Worm (Caenorhabditis elegans): ENCODE measurements around the gene zmp-5.

The zmp-5 gene

DNA sequence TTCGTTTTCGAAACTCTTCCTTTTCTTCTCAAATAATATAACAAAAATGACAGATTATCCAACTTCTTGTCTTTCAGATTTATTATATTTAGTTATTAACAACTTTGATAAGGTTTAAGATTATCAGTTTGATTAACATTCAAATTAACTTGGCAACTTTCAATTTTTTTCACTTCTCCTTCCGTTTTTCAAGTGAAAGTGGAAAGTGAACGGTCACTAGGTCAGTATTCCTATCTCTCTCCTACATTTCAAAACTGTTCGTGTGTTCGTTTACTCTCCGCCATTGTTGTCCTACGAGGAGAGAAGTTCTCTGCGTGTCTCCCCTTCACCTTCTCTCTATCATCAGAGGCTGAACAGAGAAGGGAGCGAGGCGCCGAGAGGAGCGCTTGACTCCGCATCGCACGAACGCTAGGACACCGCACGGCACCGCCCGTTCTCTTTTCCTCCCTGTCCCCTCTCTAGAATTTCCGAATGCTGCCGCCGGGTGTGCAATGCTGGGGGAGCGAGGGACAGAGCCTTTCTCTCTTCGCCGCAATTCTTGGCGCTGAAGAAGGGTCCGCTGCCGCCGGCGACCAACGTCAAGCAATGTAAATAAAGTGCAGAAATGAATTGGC, 9.6 kb downstream of the zmp-5 start:
- TF ChIP-seq ztf-4 (tag; optimal IDR thresholded peaks at IDR 0.05) (no peak), fos-1 (tag; optimal IDR thresholded peaks at IDR 0.05) (peak; percentile 37), egl-27 (tag; optimal IDR thresholded peaks at IDR 0.05) (peak; percentile 45), peb-1 (tag; optimal IDR thresholded peaks at IDR 0.05) (peak; percentile 22), sem-4 (tag; optimal IDR thresholded peaks at IDR 0.05) (peak; percentile 2), mdl-1 (tag; optimal IDR thresholded peaks at IDR 0.05) (peak; percentile 35 to 41), F13H6.1 (tag; optimal IDR thresholded peaks at IDR 0.05) (peak; percentile 65), unc-62 (GFP tag; optimal IDR thresholded peaks at IDR 0.05) (no peak), blmp-1 (tag; optimal IDR thresholded peaks at IDR 0.05; ENCODE audit: insufficient read depth) (peak; percentile 89), unc-55 (GFP tag; optimal IDR thresholded peaks at IDR 0.05) (peak; percentile 29), zag-1 (tag; optimal IDR thresholded peaks at IDR 0.05) (peak; percentile 41), ceh-16 (tag; optimal IDR thresholded peaks at IDR 0.05) (no peak), lsy-2 (tag; optimal IDR thresholded peaks at IDR 0.05) (peak in 1 of 2 experiments; percentile 28), Y55F3AM.14 (GFP tag; optimal IDR thresholded peaks at IDR 0.05) (peak; percentile 36), nhr-21 (tag; optimal IDR thresholded peaks at IDR 0.05) (peak; percentile 8), ZK546.5 (tag; optimal IDR thresholded peaks at IDR 0.05) (no peak)

DNA sequence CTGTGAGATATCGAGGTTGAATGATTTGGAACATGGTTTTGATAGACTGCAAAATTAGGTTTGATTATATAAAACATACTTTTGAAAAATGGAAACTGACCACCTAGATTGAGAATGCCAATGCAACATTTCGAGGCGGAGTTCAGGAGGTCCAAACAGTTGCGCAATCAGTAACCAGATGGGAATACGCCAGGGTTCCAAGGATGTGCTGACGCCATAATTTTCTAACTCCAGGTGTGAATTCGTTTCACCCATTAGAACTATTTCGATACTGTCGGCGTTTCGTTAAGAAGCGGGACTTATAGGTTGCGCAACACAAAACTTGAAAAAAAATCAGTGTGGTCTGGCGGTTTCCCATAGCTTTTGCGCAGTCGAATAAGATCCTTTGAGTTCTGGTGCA, 12.9 kb downstream of the zmp-5 start, which contains the start of gene C02B4.3:
Gene C02B4.3 (minus strand): TSS at position 34 of the 400 bp plus-strand sequence.
- TF ChIP-seq blmp-1 (tag; optimal IDR thresholded peaks at IDR 0.05; ENCODE audit: insufficient read depth) (no peak), mbf-1 (tag; optimal IDR thresholded peaks at IDR 0.05) (no peak), R02D3.7 (tag; optimal IDR thresholded peaks at IDR 0.05) (no peak), C34F6.9 (tag; optimal IDR thresholded peaks at IDR 0.05) (no peak), ztf-4 (tag; optimal IDR thresholded peaks at IDR 0.05) (no peak), ztf-1 (GFP tag; conservative IDR thresholded peaks at IDR 0.05) (no peak), lin-39 (tag; optimal IDR thresholded peaks at IDR 0.05) (no peak), gmeb-1 (tag; optimal IDR thresholded peaks at IDR 0.05) (no peak), lsy-2 (tag; optimal IDR thresholded peaks at IDR 0.05) (no peak), nhr-77 (tag; optimal IDR thresholded peaks at IDR 0.05) (no peak), ztf-11 (tag; optimal IDR thresholded peaks at IDR 0.05) (no peak), F13H6.1 (tag; optimal IDR thresholded peaks at IDR 0.05) (no peak), nhr-25 (tag; optimal IDR thresholded peaks at IDR 0.05) (no peak), alr-1 (tag; optimal IDR thresholded peaks at IDR 0.05) (no peak)

ce11 chrX:12661091-12661526, 14.2 kb downstream of the zmp-5 start:
- TF ChIP-seq peb-1 (tag; optimal IDR thresholded peaks at IDR 0.05) (no peak), sma-3 (GFP tag; optimal IDR thresholded peaks at IDR 0.05) (peak; percentile 70), alr-1 (tag; optimal IDR thresholded peaks at IDR 0.05) (no peak), nhr-10 (tag; optimal IDR thresholded peaks at IDR 0.05) (no peak), R02D3.7 (tag; optimal IDR thresholded peaks at IDR 0.05) (no peak), mdl-1 (tag; optimal IDR thresholded peaks at IDR 0.05) (peak in 1 of 2 experiments; percentile 35), ztf-11 (tag; optimal IDR thresholded peaks at IDR 0.05) (no peak), lsy-2 (tag; optimal IDR thresholded peaks at IDR 0.05) (peak in 1 of 2 experiments; percentile 46), snpc-4 (tag; optimal IDR thresholded peaks at IDR 0.05) (no peak), aly-2 (tag; optimal IDR thresholded peaks at IDR 0.05) (no peak), ztf-1 (GFP tag; conservative IDR thresholded peaks at IDR 0.05) (no peak), unc-62 (GFP tag; optimal IDR thresholded peaks at IDR 0.05) (no peak), egl-27 (tag; optimal IDR thresholded peaks at IDR 0.05) (no peak), fos-1 (tag; optimal IDR thresholded peaks at IDR 0.05) (peak; percentile 61), gmeb-1 (tag; optimal IDR thresholded peaks at IDR 0.05) (peak; percentile 10), ZK546.5 (tag; optimal IDR thresholded peaks at IDR 0.05) (no peak), ceh-82 (tag; optimal IDR thresholded peaks at IDR 0.05) (no peak), unc-39 (tag; optimal IDR thresholded peaks at IDR 0.05) (no peak), nhr-23 (tag; optimal IDR thresholded peaks at IDR 0.05) (no peak), unc-55 (GFP tag; optimal IDR thresholded peaks at IDR 0.05) (peak; percentile 52), zag-1 (tag; optimal IDR thresholded peaks at IDR 0.05) (no peak), ceh-16 (tag; optimal IDR thresholded peaks at IDR 0.05) (no peak), ama-1 (optimal IDR thresholded peaks at IDR 0.05) (no peak), mab-5 (tag; optimal IDR thresholded peaks at IDR 0.05) (no peak), blmp-1 (tag; optimal IDR thresholded peaks at IDR 0.05; ENCODE audit: insufficient read depth) (no peak), ztf-4 (tag; optimal IDR thresholded peaks at IDR 0.05) (no peak), elt-3 (tag; optimal IDR thresholded peaks at IDR 0.05) (no peak), elt-1 (tag; optimal IDR thresholded peaks at IDR 0.05) (no peak), nhr-6 (tag; optimal IDR thresholded peaks at IDR 0.05) (no peak), sem-4 (tag; optimal IDR thresholded peaks at IDR 0.05) (no peak), crh-2 (tag; optimal IDR thresholded peaks at IDR 0.05) (peak; percentile 41), lin-11 (tag; optimal IDR thresholded peaks at IDR 0.05) (peak; percentile 48), nhr-77 (tag; optimal IDR thresholded peaks at IDR 0.05) (no peak), nhr-21 (tag; optimal IDR thresholded peaks at IDR 0.05) (peak; percentile 73), mbf-1 (tag; optimal IDR thresholded peaks at IDR 0.05) (no peak), C34F6.9 (tag; optimal IDR thresholded peaks at IDR 0.05) (peak; percentile 44), Y55F3AM.14 (GFP tag; optimal IDR thresholded peaks at IDR 0.05) (peak; percentile 9), skn-1 (tag; optimal IDR thresholded peaks at IDR 0.05) (no peak), lin-13 (GFP tag; optimal IDR thresholded peaks at IDR 0.05) (no peak), dmd-4 (tag; optimal IDR thresholded peaks at IDR 0.05) (no peak), nhr-237 (tag; optimal IDR thresholded peaks at IDR 0.05) (no peak), F13H6.1 (tag; optimal IDR thresholded peaks at IDR 0.05) (peak; percentile 67), nhr-11 (tag; optimal IDR thresholded peaks at IDR 0.05) (no peak), nhr-25 (tag; optimal IDR thresholded peaks at IDR 0.05) (peak; percentile 38)

Data from whole organism, L2 larva.